Fruit fly (Drosophila melanogaster): Measurements from ENCODE around the gene eIF4E1.

eIF4E1 gene

dm6 chr3L:9360217-9360692 lies 42.0 kb downstream of the eIF4E1 start, which contains the start of gene Pdxk (continued):
- no peak for TF ChIP-seq CG7745 (tag; optimal IDR thresholded peaks at IDR 0.05)
- peak; percentile 15 for TF ChIP-seq CG6254 (GFP tag; optimal IDR thresholded peaks at IDR 0.05)
- peak; percentile 78 for TF ChIP-seq crol (GFP tag; IDR thresholded peaks at IDR 0.05)
- no peak for TF ChIP-seq Gsc (GFP tag; IDR thresholded peaks at IDR 0.05)
- TF ChIP-seq HHEX (GFP tag; optimal IDR thresholded peaks at IDR 0.05) = no peak
- TF ChIP-seq Rfx (GFP tag; IDR thresholded peaks at IDR 0.05) = peak; percentile 43; the same call in 1 of the 2 replicates
- no peak for TF ChIP-seq CG17829 (tag; optimal IDR thresholded peaks at IDR 0.05)
- TF ChIP-seq sens (GFP tag) = peak; percentile 58
- TF ChIP-seq CG9215 (GFP tag; IDR thresholded peaks at IDR 0.05) = no peak
- TF ChIP-seq CG34376 (GFP tag; optimal IDR thresholded peaks at IDR 0.05) = peak; percentile 93
- peak; percentile 19 for TF ChIP-seq ERR (GFP tag; optimal IDR thresholded peaks at IDR 0.05)
- TF ChIP-seq CG1233 (GFP tag; optimal IDR thresholded peaks at IDR 0.05) = peak; percentile 6
- TF ChIP-seq cwo (GFP tag; optimal IDR thresholded peaks at IDR 0.05) = peak; percentile 25
- TF ChIP-seq CG12391 (tag; optimal IDR thresholded peaks at IDR 0.05) = peak; percentile 31
- TF ChIP-seq ase (GFP tag; IDR thresholded peaks at IDR 0.05) = no peak
- TF ChIP-seq Dp (GFP tag; optimal IDR thresholded peaks at IDR 0.05) = peak; percentile 41
- no peak for TF ChIP-seq trh (GFP tag; optimal IDR thresholded peaks at IDR 0.05)
- TF ChIP-seq CG8290 (GFP tag; optimal IDR thresholded peaks at IDR 0.05) = no peak
- peak in 1 of 2 experiments; percentile 67 for TF ChIP-seq CG8290 (tag; optimal IDR thresholded peaks at IDR 0.05)
- TF ChIP-seq CG1647 (GFP tag; optimal IDR thresholded peaks at IDR 0.05) = no peak
- TF ChIP-seq Drgx (GFP tag; IDR thresholded peaks at IDR 0.05) = no peak
- TF ChIP-seq CG15011 (GFP tag; optimal IDR thresholded peaks at IDR 0.05) = no peak
- no peak for TF ChIP-seq cad (GFP tag; optimal IDR thresholded peaks at IDR 0.05)
- TF ChIP-seq slbo (GFP tag; IDR thresholded peaks at IDR 0.05) = peak; percentile 5; the same call in 1 of the 2 replicates
- no peak for TF ChIP-seq CG17912 (GFP tag; optimal IDR thresholded peaks at IDR 0.05)
- TF ChIP-seq CG17361 (GFP tag; IDR thresholded peaks at IDR 0.05) = no peak
- no peak for TF ChIP-seq trem (tag; optimal IDR thresholded peaks at IDR 0.05)
- TF ChIP-seq fd3F (GFP tag; optimal IDR thresholded peaks at IDR 0.05) = no peak
- no peak for TF ChIP-seq CG1602 (GFP tag; optimal IDR thresholded peaks at IDR 0.05)
- TF ChIP-seq CG7987 (GFP tag; optimal IDR thresholded peaks at IDR 0.05) = peak; percentile 52
- peak; percentile 42 for TF ChIP-seq pros (GFP tag; optimal IDR thresholded peaks at IDR 0.05)
- no peak for TF ChIP-seq Awh (GFP tag; IDR thresholded peaks at IDR 0.05)
- no peak for TF ChIP-seq usp (GFP tag; optimal IDR thresholded peaks at IDR 0.05)
- TF ChIP-seq HLH4C (GFP tag; IDR thresholded peaks at IDR 0.05; ENCODE audit: partially characterized antibody) = 0 out of 3 replicates have a peak, but pooled peaks have one; percentile 30
- no peak for TF ChIP-seq CG4328 (GFP tag; optimal IDR thresholded peaks at IDR 0.05)
- no peak for TF ChIP-seq eve (GFP tag; optimal IDR thresholded peaks at IDR 0.05)
- TF ChIP-seq CG9817 (tag; optimal IDR thresholded peaks at IDR 0.05) = no peak
- peak; percentile 46 for TF ChIP-seq vvl (GFP tag; IDR thresholded peaks at IDR 0.05)
- no peak for TF ChIP-seq vnd (GFP tag; IDR thresholded peaks at IDR 0.05; ENCODE audit: partially characterized antibody)
- TF ChIP-seq CG5953 (GFP tag; IDR thresholded peaks at IDR 0.05) = no peak
- TF ChIP-seq CG8359 (GFP tag; optimal IDR thresholded peaks at IDR 0.05; ENCODE audit: borderline replicate concordance) = no peak
- no peak for TF ChIP-seq CG18619 (GFP tag; optimal IDR thresholded peaks at IDR 0.05)
- 0 out of 2 replicates have a peak, but pooled peaks have one; percentile 11 for TF ChIP-seq chm (GFP tag; IDR thresholded peaks at IDR 0.05)
- peak; percentile 22 for TF ChIP-seq Fer3 (tag; optimal IDR thresholded peaks at IDR 0.05)
- TF ChIP-seq ssp (GFP tag; IDR thresholded peaks at IDR 0.05) = no peak
- no peak for TF ChIP-seq CG16779 (GFP tag; IDR thresholded peaks at IDR 0.05)
- no peak for TF ChIP-seq btn (GFP tag; optimal IDR thresholded peaks at IDR 0.05)
- no peak for TF ChIP-seq sim (GFP tag; IDR thresholded peaks at IDR 0.05)
- no peak for TF ChIP-seq gsb-n (tag; optimal IDR thresholded peaks at IDR 0.05)
- TF ChIP-seq ara (GFP tag; IDR thresholded peaks at IDR 0.05) = no peak
- no peak for TF ChIP-seq CG11456 (GFP tag; IDR thresholded peaks at IDR 0.05)
- peak; percentile 20 for TF ChIP-seq CG3281 (GFP tag; optimal IDR thresholded peaks at IDR 0.05)
